Fruit fly (Drosophila melanogaster): Measurements from ENCODE around the gene Cdk5alpha.

Gene Cdk5alpha

dm6 chr2L:10277362-10277761, 33.4 kb downstream of the Cdk5alpha start:
- no peak for TF ChIP-seq salr (GFP tag; optimal IDR thresholded peaks at IDR 0.05)
- peak; percentile 84 for TF ChIP-seq fkh (GFP tag; optimal IDR thresholded peaks at IDR 0.05)
- TF ChIP-seq CG8319 (GFP tag; optimal IDR thresholded peaks at IDR 0.05): no peak
- TF ChIP-seq topi (GFP tag; optimal IDR thresholded peaks at IDR 0.05): no peak

- TF ChIP-seq CG11902 (GFP tag; optimal IDR thresholded peaks at IDR 0.05) (peak; percentile 3), lz (GFP tag; optimal IDR thresholded peaks at IDR 0.05) (peak; percentile 59), Eip78C (GFP tag) (peak; percentile 84), CG34406 (GFP tag; optimal IDR thresholded peaks at IDR 0.05) (peak; percentile 29), CG8632 (GFP tag; optimal IDR thresholded peaks at IDR 0.05) (peak; percentile 22), vri (GFP tag; optimal IDR thresholded peaks at IDR 0.05) (peak; percentile 51), Sox14 (GFP tag; optimal IDR thresholded peaks at IDR 0.05) (peak; percentile 85), esn (GFP tag; optimal IDR thresholded peaks at IDR 0.05) (peak; percentile 74), Eip75B (GFP tag; optimal IDR thresholded peaks at IDR 0.05) (peak; percentile 66), topi (GFP tag; optimal IDR thresholded peaks at IDR 0.05) (peak; percentile 43), achi (GFP tag; optimal IDR thresholded peaks at IDR 0.05) (peak; percentile 58), spab (GFP tag; optimal IDR thresholded peaks at IDR 0.05) (no peak), Hr4 (GFP tag; optimal IDR thresholded peaks at IDR 0.05) (peak; percentile 42), dac (GFP tag; optimal IDR thresholded peaks at IDR 0.05) (peak; percentile 37), cyc (GFP tag; optimal IDR thresholded peaks at IDR 0.05) (peak; percentile 56), Lpt (GFP tag; optimal IDR thresholded peaks at IDR 0.05) (no peak), CG8319 (GFP tag; optimal IDR thresholded peaks at IDR 0.05) (no peak), fd59A (GFP tag; optimal IDR thresholded peaks at IDR 0.05) (peak; percentile 6), CG10669 (GFP tag; optimal IDR thresholded peaks at IDR 0.05) (peak; percentile 8), CG11762 (GFP tag; optimal IDR thresholded peaks at IDR 0.05; ENCODE audit: insufficient read depth) (no peak), Hr38 (GFP tag; optimal IDR thresholded peaks at IDR 0.05) (peak; percentile 10), CG6854 (GFP tag; optimal IDR thresholded peaks at IDR 0.05) (no peak), OdsH (GFP tag; optimal IDR thresholded peaks at IDR 0.05) (peak; percentile 63), Met (GFP tag; optimal IDR thresholded peaks at IDR 0.05) (no peak), CG6792 (GFP tag; optimal IDR thresholded peaks at IDR 0.05) (peak; percentile 27), acj6 (GFP tag; optimal IDR thresholded peaks at IDR 0.05) (peak; percentile 31), Ets21C (GFP tag; optimal IDR thresholded peaks at IDR 0.05) (peak; percentile 21), CG31627 (GFP tag; optimal IDR thresholded peaks at IDR 0.05) (peak; percentile 72)
Measured at dm6 chr2L:10276846-10277245, 33.9 kb downstream of the Cdk5alpha start.

dm6 chr2L:10276436-10276835, 34.3 kb downstream of the Cdk5alpha start:
- TF ChIP-seq CG11294 (GFP tag; IDR thresholded peaks at IDR 0.05) (peak; percentile 42; the same call in 1 of the 2 replicates), CG15336 (GFP tag; IDR thresholded peaks at IDR 0.05) (peak; percentile 82), svp (GFP tag) (no peak), dsx (GFP tag; optimal IDR thresholded peaks at IDR 0.05; ENCODE audit: poor library complexity, severe bottlenecking) (no peak), pdm3 (GFP tag; optimal IDR thresholded peaks at IDR 0.05) (no peak), CG1621 (tag; optimal IDR thresholded peaks at IDR 0.05) (no peak), CG31627 (GFP tag; optimal IDR thresholded peaks at IDR 0.05) (no peak), CG32006 (GFP tag; optimal IDR thresholded peaks at IDR 0.05) (no peak), topi (GFP tag; optimal IDR thresholded peaks at IDR 0.05) (no peak), Smox (GFP tag; optimal IDR thresholded peaks at IDR 0.05) (no peak), fd85E (GFP tag; optimal IDR thresholded peaks at IDR 0.05) (peak; percentile 5), CG6792 (GFP tag; optimal IDR thresholded peaks at IDR 0.05) (peak; percentile 20), cyc (GFP tag; optimal IDR thresholded peaks at IDR 0.05) (no peak), CG6854 (GFP tag; optimal IDR thresholded peaks at IDR 0.05) (peak; percentile 37), CG6808 (GFP tag; optimal IDR thresholded peaks at IDR 0.05) (no peak), CG4318 (GFP tag; optimal IDR thresholded peaks at IDR 0.05) (no peak), Ets96B (tag; optimal IDR thresholded peaks at IDR 0.05) (peak; percentile 69), CG8632 (GFP tag; optimal IDR thresholded peaks at IDR 0.05) (peak; percentile 42), Eip78C (GFP tag) (peak; percentile 84), CG3032 (tag; optimal IDR thresholded peaks at IDR 0.05) (peak; percentile 67), net (GFP tag; optimal IDR thresholded peaks at IDR 0.05) (no peak), Sox102F (GFP tag; optimal IDR thresholded peaks at IDR 0.05) (no peak), CG8119 (GFP tag; IDR thresholded peaks at IDR 0.05) (peak; percentile 70; the same call in 2 of the 3 replicates), fkh (GFP tag; optimal IDR thresholded peaks at IDR 0.05) (peak; percentile 21), acj6 (GFP tag; optimal IDR thresholded peaks at IDR 0.05) (peak; percentile 32), CG10631 (GFP tag; optimal IDR thresholded peaks at IDR 0.05) (no peak), Blimp-1 (GFP tag; optimal IDR thresholded peaks at IDR 0.05) (no peak), Ets21C (GFP tag; optimal IDR thresholded peaks at IDR 0.05) (no peak)
